Fruit fly (Drosophila melanogaster): ENCODE measurements around the gene CG14658.
A peak's percentile ranks its signal among the peaks of the same experiment; 100 is the strongest.

Gene CG14658

DNA sequence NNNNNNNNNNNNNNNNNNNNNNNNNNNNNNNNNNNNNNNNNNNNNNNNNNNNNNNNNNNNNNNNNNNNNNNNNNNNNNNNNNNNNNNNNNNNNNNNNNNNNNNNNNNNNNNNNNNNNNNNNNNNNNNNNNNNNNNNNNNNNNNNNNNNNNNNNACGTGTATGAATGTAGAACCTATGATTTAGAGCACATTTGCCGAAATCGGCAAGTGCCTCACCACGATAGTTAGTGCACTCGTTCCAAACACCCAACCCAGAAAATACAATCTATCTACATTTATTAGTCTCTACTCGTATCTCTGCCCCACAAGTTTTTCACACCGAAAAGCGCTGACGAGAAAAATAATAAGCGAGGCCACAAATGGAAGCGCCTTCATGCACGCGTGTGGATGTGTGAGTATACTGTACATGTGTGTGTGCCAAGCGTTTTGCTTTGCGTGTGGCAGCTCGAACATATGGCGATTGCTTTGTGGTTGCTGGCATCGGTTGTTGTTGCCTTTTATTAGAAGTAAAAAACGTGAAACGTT, 26.1 kb downstream of the CG14658 start (continued):
- TF ChIP-seq Hsf (GFP tag; optimal IDR thresholded peaks at IDR 0.05), result peak; percentile 4
- TF ChIP-seq CG12219 (GFP tag; optimal IDR thresholded peaks at IDR 0.05), result peak; percentile 28
- peak; percentile 34; the same call in 1 of the 2 replicates for TF ChIP-seq CG6689 (GFP tag; IDR thresholded peaks at IDR 0.05)
- no peak for TF ChIP-seq CG31365 (tag; optimal IDR thresholded peaks at IDR 0.05)
- peak; percentile 24; the same call in 1 of the 3 replicates for TF ChIP-seq dysf (GFP tag; IDR thresholded peaks at IDR 0.05)
- TF ChIP-seq Lpt (GFP tag; optimal IDR thresholded peaks at IDR 0.05), result peak; percentile 36
- TF ChIP-seq repo (GFP tag; optimal IDR thresholded peaks at IDR 0.05), result no peak
- TF ChIP-seq CG2199 (GFP tag; IDR thresholded peaks at IDR 0.05), result peak; percentile 94
- peak; percentile 53 for TF ChIP-seq CG14441 (GFP tag; IDR thresholded peaks at IDR 0.05)
- TF ChIP-seq peb (GFP tag; IDR thresholded peaks at IDR 0.05), result 0 out of 2 replicates have a peak, but pooled peaks have one; percentile 5
- no peak for TF ChIP-seq insv (GFP tag; optimal IDR thresholded peaks at IDR 0.05)
- peak; percentile 25 for TF ChIP-seq B-H2 (GFP tag; optimal IDR thresholded peaks at IDR 0.05)
- TF ChIP-seq CG12769 (tag; optimal IDR thresholded peaks at IDR 0.05), result peak; percentile 62
- no peak for TF ChIP-seq BtbVII (GFP tag; optimal IDR thresholded peaks at IDR 0.05)
- TF ChIP-seq fd102C (GFP tag; optimal IDR thresholded peaks at IDR 0.05), result no peak
- peak; percentile 40 for TF ChIP-seq CG2678 (tag; optimal IDR thresholded peaks at IDR 0.05)
- no peak for TF ChIP-seq CG14710 (tag; optimal IDR thresholded peaks at IDR 0.05)
- TF ChIP-seq Dll (GFP tag; IDR thresholded peaks at IDR 0.05; ENCODE audit: partially characterized antibody), result peak; percentile 57; the same call in 2 of the 4 replicates
- 0 out of 2 replicates have a peak, but pooled peaks have one; percentile 4 for TF ChIP-seq CG32772 (GFP tag; IDR thresholded peaks at IDR 0.05)
- TF ChIP-seq Ptx1 (GFP tag; IDR thresholded peaks at IDR 0.05), result 0 out of 2 replicates have a peak, but pooled peaks have one; percentile 39
- TF ChIP-seq chinmo (GFP tag; IDR thresholded peaks at IDR 0.05; ENCODE audit: partially characterized antibody), result peak; percentile 92; the same call in 3 of the 4 replicates
- TF ChIP-seq CG8281 (tag; optimal IDR thresholded peaks at IDR 0.05), result peak; percentile 1
- TF ChIP-seq grau (tag; optimal IDR thresholded peaks at IDR 0.05), result peak; percentile 42
- peak; percentile 30 for TF ChIP-seq CG15269 (tag; optimal IDR thresholded peaks at IDR 0.05)
- TF ChIP-seq CG43689 (GFP tag; IDR thresholded peaks at IDR 0.05), result no peak
- peak; percentile 19 for TF ChIP-seq Ets65A (GFP tag)
- peak; percentile 9 for TF ChIP-seq Sry-β (GFP tag; optimal IDR thresholded peaks at IDR 0.05)
- TF ChIP-seq Dp (GFP tag; optimal IDR thresholded peaks at IDR 0.05), result no peak
- TF ChIP-seq CG30403 (GFP tag; optimal IDR thresholded peaks at IDR 0.05), result peak; percentile 21
- TF ChIP-seq Max (GFP tag; optimal IDR thresholded peaks at IDR 0.05), result peak; percentile 38
- peak; percentile 29 for TF ChIP-seq dmrt99B (tag; optimal IDR thresholded peaks at IDR 0.05)
- peak; percentile 86 for TF ChIP-seq cg (GFP tag; optimal IDR thresholded peaks at IDR 0.05)
- peak; percentile 9 for TF ChIP-seq Ssrp (tag; optimal IDR thresholded peaks at IDR 0.05)
- peak; percentile 68 for TF ChIP-seq ftz-f1 (GFP tag; optimal IDR thresholded peaks at IDR 0.05)
- TF ChIP-seq twi (tag; optimal IDR thresholded peaks at IDR 0.05), result peak; percentile 85
- no peak for TF ChIP-seq Elba2 (GFP tag; optimal IDR thresholded peaks at IDR 0.05)
- TF ChIP-seq inv (GFP tag; IDR thresholded peaks at IDR 0.05; ENCODE audit: partially characterized antibody), result no peak
- TF ChIP-seq CG9727 (GFP tag; optimal IDR thresholded peaks at IDR 0.05), result peak; percentile 8
- TF ChIP-seq abd-A (tag; optimal IDR thresholded peaks at IDR 0.05), result peak; percentile 8
- no peak for TF ChIP-seq HmgD (GFP tag; optimal IDR thresholded peaks at IDR 0.05)
- peak; percentile 16 for TF ChIP-seq CG1233 (GFP tag; optimal IDR thresholded peaks at IDR 0.05)
- TF ChIP-seq CG8290 (GFP tag; optimal IDR thresholded peaks at IDR 0.05), result no peak
- TF ChIP-seq CG8290 (tag; optimal IDR thresholded peaks at IDR 0.05), result peak in 1 of 2 experiments; percentile 50
- TF ChIP-seq stc (GFP tag; IDR thresholded peaks at IDR 0.05), result peak; percentile 5; the same call in 1 of the 2 replicates
- no peak for TF ChIP-seq ase (GFP tag; IDR thresholded peaks at IDR 0.05)
- peak; percentile 44; the same call in 1 of the 3 replicates for TF ChIP-seq Doc3 (GFP tag; IDR thresholded peaks at IDR 0.05; ENCODE audit: partially characterized antibody)
- peak; percentile 53 for TF ChIP-seq Scr (GFP tag; IDR thresholded peaks at IDR 0.05; ENCODE audit: partially characterized antibody)
- peak; percentile 80 for TF ChIP-seq Med (GFP tag)
- TF ChIP-seq CG17385 (GFP tag; optimal IDR thresholded peaks at IDR 0.05), result peak; percentile 13
- peak; percentile 45 for TF ChIP-seq Hmr (GFP tag; optimal IDR thresholded peaks at IDR 0.05)

Measured in whole organism, embryonic.